Fruit fly (Drosophila melanogaster) whole organism, embryonic: Measurements from ENCODE around the gene Ns4.

ENCODE experiments used
- CG10543 ChIP-seq: fragments of 200-800 bp; sonication (Bioruptor generic); optimal IDR thresholded peaks from 3 replicates; lab custom pipeline; 2017; ENCODE audit warnings: missing biosample characterization, mild to moderate bottlenecking, missing genetic modification characterization, moderate library complexity
- CG16815 ChIP-seq: fragments of 200-800 bp; sonication (Bioruptor generic); optimal IDR thresholded peaks from 3 replicates; lab custom pipeline; 2017; ENCODE audit warnings: missing biosample characterization, mild to moderate bottlenecking, missing genetic modification characterization
- CG17359 ChIP-seq: fragments of 200-800 bp; sonication (Bioruptor generic); optimal IDR thresholded peaks from 3 replicates; lab custom pipeline; 2018; ENCODE audit warnings: missing biosample characterization, mild to moderate bottlenecking, missing genetic modification characterization, moderate library complexity
- CG18599 ChIP-seq: fragments of 200-800 bp; sonication (Bioruptor generic); optimal IDR thresholded peaks from 3 replicates; lab custom pipeline; 2017; ENCODE audit warnings: missing biosample characterization, missing genetic modification characterization, mild to moderate bottlenecking, moderate library complexity, missing genetic modification reagents
- CG30020 ChIP-seq: fragments of 200-800 bp; optimal IDR thresholded peaks from 2 replicates; lab custom pipeline; 2019; ENCODE audit warnings: missing biosample characterization, mild to moderate bottlenecking, missing genetic modification characterization, moderate library complexity
- CG31224 ChIP-seq: fragments of 200-800 bp; sonication (Bioruptor generic); IDR thresholded peaks from 2 replicates; pipeline ENCODE4 v1.3.6; 2022; ENCODE audit warnings: missing biosample characterization, missing genetic modification characterization
- CG33213 ChIP-seq: fragments of 200-800 bp; sonication (Bioruptor generic); optimal IDR thresholded peaks from 3 replicates; lab custom pipeline; 2016; ENCODE audit warnings: missing biosample characterization, missing genetic modification characterization
- CG3726 ChIP-seq: fragments of 200-800 bp; sonication (Bioruptor generic); IDR thresholded peaks from 3 replicates; pipeline ENCODE4, ENCODE4 v1.3.6; 2022; ENCODE audit warnings: missing biosample characterization, missing genetic modification characterization
- CG43689 ChIP-seq: fragments of 200-800 bp; sonication (Bioruptor generic); IDR thresholded peaks from 2 replicates; pipeline ENCODE4 v1.3.6; 2022; ENCODE audit warnings: missing biosample characterization, missing genetic modification characterization
- CG4707 ChIP-seq: fragments of 200-800 bp; sonication (Bioruptor generic); optimal IDR thresholded peaks from 2 replicates; lab custom pipeline; 2018; ENCODE audit warnings: missing biosample characterization, mild to moderate bottlenecking, missing genetic modification characterization, moderate library complexity
- CG6791 ChIP-seq: fragments of 200-800 bp; sonication (Bioruptor generic); IDR thresholded peaks from 3 replicates; pipeline ENCODE4 v1.3.6; 2022; ENCODE audit warnings: missing biosample characterization, missing genetic modification characterization; ENCODE audit not compliant: partially characterized antibody
- CG7372 ChIP-seq: fragments of 200-800 bp; sonication (Bioruptor generic); IDR thresholded peaks from 2 replicates; pipeline ENCODE4 v1.3.6; 2022; ENCODE audit warnings: missing biosample characterization, missing genetic modification characterization
- CG8290 ChIP-seq, 3 experiments: fragments of 200-800 bp; sonication (Bioruptor generic); optimal IDR thresholded peaks; 2 replicates each; lab custom pipeline; 2016 to 2019; ENCODE audit warnings: missing biosample characterization in 3 of 3, missing genetic modification characterization in 3 of 3, mild to moderate bottlenecking in 2 of 3, moderate library complexity in 1 of 3
- CG8359 ChIP-seq: fragments of 200-800 bp; sonication (Bioruptor generic); optimal IDR thresholded peaks from 2 replicates; lab custom pipeline; 2017; ENCODE audit warnings: missing biosample characterization, mild to moderate bottlenecking, missing genetic modification characterization, borderline replicate concordance
- CG9797 ChIP-seq: fragments of 200-800 bp; sonication (Bioruptor generic); optimal IDR thresholded peaks from 3 replicates; lab custom pipeline; 2018; ENCODE audit warnings: missing biosample characterization, mild to moderate bottlenecking, missing genetic modification characterization
- CkIIα-i1 ChIP-seq: fragments of 200-800 bp; sonication (Bioruptor generic); IDR thresholded peaks from 2 replicates; pipeline ENCODE4 v1.3.6; 2022; ENCODE audit warnings: missing biosample characterization, missing genetic modification characterization
- CrebB ChIP-seq: fragments of 200-800 bp; sonication (Bioruptor generic); optimal IDR thresholded peaks from 3 replicates; lab custom pipeline; 2018; ENCODE audit warnings: missing biosample characterization, mild to moderate bottlenecking, missing genetic modification characterization
- Dfd ChIP-seq, 2 experiments: fragments of >200 bp; optimal IDR thresholded peaks; 2 replicates each; lab custom pipeline; 2017; ENCODE audit warnings: missing biosample characterization in 2 of 2, missing genetic modification characterization in 2 of 2
- HHEX ChIP-seq: fragments of 200-800 bp; sonication (Bioruptor generic); optimal IDR thresholded peaks from 3 replicates; lab custom pipeline; 2017; ENCODE audit warnings: missing biosample characterization, mild to moderate bottlenecking, missing genetic modification characterization, missing genetic modification reagents
- HmgD ChIP-seq: fragments of 200-800 bp; sonication (Bioruptor generic); optimal IDR thresholded peaks from 3 replicates; lab custom pipeline; 2016; ENCODE audit warnings: missing biosample characterization, missing genetic modification characterization
- HmgZ ChIP-seq: fragments of 200-800 bp; sonication (Bioruptor generic); optimal IDR thresholded peaks from 2 replicates; lab custom pipeline; 2018; ENCODE audit warnings: missing biosample characterization, mild to moderate bottlenecking, missing genetic modification characterization
- Hmr ChIP-seq: fragments of 200-800 bp; sonication (Bioruptor generic); optimal IDR thresholded peaks from 3 replicates; lab custom pipeline; 2017; ENCODE audit warnings: mild to moderate bottlenecking, missing biosample characterization, missing genetic modification reagents, missing genetic modification characterization
- Hr39 ChIP-seq: fragments of >200 bp; optimal IDR thresholded peaks from 2 replicates; lab custom pipeline; 2017
- Hr51 ChIP-seq, 2 experiments: fragments of 200-800 bp; sonication (Bioruptor generic); optimal IDR thresholded peaks; 2 replicates in 1 of 2; 3 replicates in 1 of 2; lab custom pipeline; 2016 to 2018; ENCODE audit warnings: missing biosample characterization in 2 of 2, missing genetic modification characterization in 2 of 2, mild to moderate bottlenecking in 1 of 2, moderate library complexity in 1 of 2
- Lhr ChIP-seq: fragments of 200-800 bp; sonication (Bioruptor generic); optimal IDR thresholded peaks from 3 replicates; lab custom pipeline; 2017; ENCODE audit warnings: mild to moderate bottlenecking, missing biosample characterization, missing genetic modification reagents, missing genetic modification characterization
- Mad ChIP-seq: fragments of 200-800 bp; sonication (Bioruptor generic); optimal IDR thresholded peaks from 2 replicates; lab custom pipeline; 2016; ENCODE audit warnings: missing biosample characterization, missing genetic modification characterization
- Mrtf ChIP-seq: fragments of 200-800 bp; sonication (Bioruptor generic); IDR thresholded peaks from 3 replicates; pipeline ENCODE4 v1.3.6; 2022; ENCODE audit warnings: missing biosample characterization, missing genetic modification characterization
- Myb ChIP-seq: fragments of 200-800 bp; sonication (Bioruptor generic); optimal IDR thresholded peaks from 2 replicates; lab custom pipeline; 2016; ENCODE audit warnings: missing biosample characterization, missing genetic modification characterization
- NFAT ChIP-seq: fragments of 200-800 bp; sonication (Bioruptor generic); IDR thresholded peaks from 2 replicates; pipeline ENCODE4 v1.3.6; 2022; ENCODE audit warnings: missing biosample characterization, missing genetic modification characterization
- NK7.1 ChIP-seq: fragments of 200-800 bp; sonication (Bioruptor generic); optimal IDR thresholded peaks from 3 replicates; lab custom pipeline; 2016; ENCODE audit warnings: missing biosample characterization, missing genetic modification characterization
- Nf-YA ChIP-seq: fragments of 200-800 bp; sonication (Bioruptor generic); IDR thresholded peaks from 2 replicates; pipeline ENCODE4 v1.3.6; 2022; ENCODE audit warnings: missing biosample characterization, missing genetic modification characterization
- abd-A ChIP-seq: fragments of 200-800 bp; sonication (Bioruptor generic); optimal IDR thresholded peaks from 3 replicates; lab custom pipeline; 2019; ENCODE audit warnings: missing biosample characterization, mild to moderate bottlenecking, missing genetic modification characterization, moderate library complexity
- amos ChIP-seq: fragments of 200-800 bp; sonication (Bioruptor generic); IDR thresholded peaks from 2 replicates; pipeline ENCODE4 v1.3.6; 2022; ENCODE audit warnings: missing biosample characterization, missing genetic modification characterization; ENCODE audit not compliant: partially characterized antibody
- caup ChIP-seq: fragments of 200-800 bp; sonication (Bioruptor generic); optimal IDR thresholded peaks from 3 replicates; lab custom pipeline; 2017; ENCODE audit warnings: missing biosample characterization, mild to moderate bottlenecking, missing genetic modification characterization, moderate library complexity; ENCODE audit not compliant: severe bottlenecking
- crol ChIP-seq: fragments of 200-800 bp; sonication (Bioruptor generic); IDR thresholded peaks from 2 replicates; pipeline ENCODE4 v1.3.6; 2022; ENCODE audit warnings: missing biosample characterization, missing genetic modification characterization
- eyg ChIP-seq: fragments of 200-800 bp; sonication (Bioruptor generic); optimal IDR thresholded peaks from 3 replicates; lab custom pipeline; 2016; ENCODE audit warnings: missing biosample characterization, missing genetic modification characterization
- grn ChIP-seq: fragments of 200-800 bp; sonication (Bioruptor generic); optimal IDR thresholded peaks from 3 replicates; lab custom pipeline; 2017; ENCODE audit warnings: missing biosample characterization, missing genetic modification characterization
- hkb ChIP-seq, 2 experiments: fragments of 200-800 bp in 1 of 2; fragments of >200 bp in 1 of 2; sonication (Bioruptor generic) in 1 of 2; IDR thresholded peaks in 1 of 2; optimal IDR thresholded peaks in 1 of 2; 2 replicates each; pipeline versions ENCODE4 v1.3.6 to Lab custom; 2017 to 2022; ENCODE audit warnings: missing biosample characterization in 1 of 2, missing genetic modification characterization in 1 of 2
- lola ChIP-seq, 3 experiments: fragments of >200 bp in 2 of 3; fragments of 200-800 bp in 1 of 3; sonication (Bioruptor generic) in 1 of 3; optimal IDR thresholded peaks; 2 replicates each; lab custom pipeline; 2017 to 2019; ENCODE audit warnings: missing biosample characterization in 3 of 3, missing genetic modification characterization in 3 of 3, mild to moderate bottlenecking in 1 of 3, moderate library complexity in 1 of 3
- onecut ChIP-seq: fragments of 200-800 bp; sonication (Bioruptor generic); IDR thresholded peaks from 2 replicates; pipeline ENCODE4 v1.3.6; 2022; ENCODE audit warnings: missing biosample characterization, missing genetic modification characterization
- otp ChIP-seq: fragments of 200-800 bp; sonication (Bioruptor generic); IDR thresholded peaks from 3 replicates; pipeline ENCODE4, ENCODE4 v1.3.6; 2022; ENCODE audit warnings: missing biosample characterization, missing genetic modification characterization
- prd ChIP-seq, 3 experiments: fragments of >200 bp in 2 of 3; fragments of 200-800 bp in 1 of 3; sonication (Bioruptor generic) in 1 of 3; optimal IDR thresholded peaks in 2 of 3; IDR thresholded peaks in 1 of 3; 2 replicates in 2 of 3; 3 replicates in 1 of 3; pipeline versions ENCODE4 v1.3.6 to Lab custom; 2017 to 2022; ENCODE audit warnings: missing biosample characterization in 1 of 3, missing genetic modification characterization in 1 of 3
- repo ChIP-seq: fragments of 200-800 bp; sonication (Bioruptor generic); optimal IDR thresholded peaks from 2 replicates; lab custom pipeline; 2016; ENCODE audit warnings: missing biosample characterization, missing genetic modification characterization
- row ChIP-seq: fragments of 200-800 bp; sonication (Bioruptor generic); IDR thresholded peaks from 3 replicates; pipeline ENCODE4 v1.3.6; 2022; ENCODE audit warnings: missing biosample characterization, missing genetic modification characterization
- salm ChIP-seq: fragments of 200-800 bp; sonication (Bioruptor generic); optimal IDR thresholded peaks from 2 replicates; lab custom pipeline; 2018; ENCODE audit warnings: missing biosample characterization, mild to moderate bottlenecking, missing genetic modification characterization
- sens ChIP-seq: fragments of 200-800 bp; sonication (Bioruptor generic); peaks from one replicate; lab custom pipeline; 2016; ENCODE audit warnings: missing biosample characterization, missing genetic modification characterization
- sens-2 ChIP-seq: fragments of 200-800 bp; sonication (Bioruptor generic); IDR thresholded peaks from 2 replicates; pipeline ENCODE4 v1.3.6; 2022; ENCODE audit warnings: missing biosample characterization, missing genetic modification characterization
- ssp ChIP-seq: fragments of 200-800 bp; sonication (Bioruptor generic); IDR thresholded peaks from 2 replicates; pipeline ENCODE4 v1.3.6; 2022; ENCODE audit warnings: missing biosample characterization, missing genetic modification characterization
- trem ChIP-seq: fragments of 200-800 bp; optimal IDR thresholded peaks from 3 replicates; lab custom pipeline; 2019; ENCODE audit warnings: missing biosample characterization, mild to moderate bottlenecking, missing genetic modification characterization, moderate library complexity
- vnd ChIP-seq: fragments of 200-800 bp; sonication (Bioruptor generic); IDR thresholded peaks from 3 replicates; pipeline ENCODE4 v1.3.6; 2022; ENCODE audit warnings: missing biosample characterization, missing genetic modification characterization; ENCODE audit not compliant: partially characterized antibody

The Ns4 gene

dm6 chr2L:20801801-20802200, 49.5 kb downstream of the Ns4 start (continued):
- peak; percentile 10 for TF ChIP-seq Hmr (GFP tag; lab: Kevin White, UChicago)
- no peak; the same call in 1 of the 2 replicates for TF ChIP-seq CG31224 (GFP tag; lab: Robert Waterston, UW)
- no peak for TF ChIP-seq Nf-YA (GFP tag; lab: Robert Waterston, UW)
- TF ChIP-seq CG6791 (GFP tag; lab: Robert Waterston, UW) = no peak
- TF ChIP-seq amos = no peak
- no peak for TF ChIP-seq CG33213 (GFP tag; lab: Kevin White, UChicago)
- no peak for TF ChIP-seq caup
- TF ChIP-seq vnd (GFP tag; lab: Robert Waterston, UW) = no peak
- no peak for TF ChIP-seq CG4707 (GFP tag; lab: Kevin White, UChicago)
- TF ChIP-seq grn = no peak
- no peak for TF ChIP-seq salm
- no peak for TF ChIP-seq onecut
- peak; percentile 1 for TF ChIP-seq HmgZ (tag; lab: Kevin White, UChicago)
- TF ChIP-seq lola (GFP tag; optimal IDR thresholded peaks at IDR 0.05; lab: Kevin White, UChicago) = no peak
- no peak for TF ChIP-seq HmgD (GFP tag; lab: Kevin White, UChicago)
- TF ChIP-seq Mad (GFP tag; lab: Kevin White, UChicago) = no peak
- TF ChIP-seq CrebB (tag; lab: Kevin White, UChicago) = no peak
- TF ChIP-seq Hr51 (GFP tag; optimal IDR thresholded peaks at IDR 0.05; lab: Kevin White, UChicago) = no peak
- no peak for TF ChIP-seq trem (tag; lab: Kevin White, UChicago)
- TF ChIP-seq sens (GFP tag; lab: Kevin White, UChicago) = peak; percentile 36
- peak; percentile 71 for TF ChIP-seq crol (GFP tag; lab: Robert Waterston, UW)
- TF ChIP-seq CG3726 (GFP tag; lab: Robert Waterston, UW) = no peak
- TF ChIP-seq sens-2 (GFP tag; lab: Robert Waterston, UW) = no peak
- TF ChIP-seq row (GFP tag; lab: Robert Waterston, UW) = peak; percentile 16; the same call in 1 of the 3 replicates
- no peak for TF ChIP-seq repo (GFP tag; lab: Kevin White, UChicago)
- TF ChIP-seq Mrtf = no peak
- TF ChIP-seq CG16815 (GFP tag; lab: Kevin White, UChicago) = no peak
- TF ChIP-seq CG43689 (GFP tag; lab: Robert Waterston, UW) = no peak
- no peak for TF ChIP-seq CkIIα-i1
- TF ChIP-seq hkb (optimal IDR thresholded peaks at IDR 0.05; lab: Kevin White, UChicago) = no peak
- TF ChIP-seq hkb (GFP tag; IDR thresholded peaks at IDR 0.05; lab: Robert Waterston, UW) = no peak
- no peak for TF ChIP-seq CG8359 (GFP tag; lab: Kevin White, UChicago)
- TF ChIP-seq Lhr (GFP tag; lab: Kevin White, UChicago) = no peak
- no peak for TF ChIP-seq Dfd (GFP tag; optimal IDR thresholded peaks at IDR 0.05; lab: Kevin White, UChicago)
- peak; percentile 3 for TF ChIP-seq CG10543 (GFP tag; lab: Kevin White, UChicago)
- no peak for TF ChIP-seq otp (GFP tag; lab: Robert Waterston, UW)
- TF ChIP-seq abd-A (tag; lab: Kevin White, UChicago) = no peak
- no peak for TF ChIP-seq ssp (GFP tag; lab: Robert Waterston, UW)
- TF ChIP-seq HHEX (GFP tag; lab: Kevin White, UChicago) = no peak
- TF ChIP-seq CG7372 (GFP tag; lab: Robert Waterston, UW) = no peak
- no peak for TF ChIP-seq NK7.1 (GFP tag; lab: Kevin White, UChicago)
- TF ChIP-seq CG30020 (tag; lab: Kevin White, UChicago) = no peak
- TF ChIP-seq CG8290 (GFP tag; optimal IDR thresholded peaks at IDR 0.05; lab: Kevin White, UChicago) = no peak
- peak in 1 of 2 experiments; percentile 34 for TF ChIP-seq CG8290 (tag; optimal IDR thresholded peaks at IDR 0.05; lab: Kevin White, UChicago)
- peak; percentile 47; the same call in 1 of the 2 replicates for TF ChIP-seq NFAT (GFP tag; lab: Robert Waterston, UW)
- no peak for TF ChIP-seq eyg
- TF ChIP-seq CG18599 = no peak
- no peak for TF ChIP-seq prd (optimal IDR thresholded peaks at IDR 0.05; lab: Kevin White, UChicago)
- TF ChIP-seq prd (GFP tag; IDR thresholded peaks at IDR 0.05; lab: Robert Waterston, UW) = no peak
- no peak for TF ChIP-seq CG9797 (GFP tag; lab: Kevin White, UChicago)
- TF ChIP-seq Myb (GFP tag; lab: Kevin White, UChicago) = no peak
- no peak for TF ChIP-seq Hr39 (lab: Kevin White, UChicago)
- no peak for TF ChIP-seq CG17359 (tag; lab: Kevin White, UChicago)
